Worm (Caenorhabditis elegans) whole organism, L1 larva: ENCODE results near the gene che-7.

ENCODE experiments used
- F16B12.6 ChIP-seq: fragments of 150-350 bp; optimal IDR thresholded peaks from 2 replicates; lab custom pipeline; 2014; ENCODE audit warnings: missing biosample characterization, missing genetic modification characterization
- blmp-1 ChIP-seq: fragments of 150-350 bp; optimal IDR thresholded peaks from 2 replicates; lab custom pipeline; 2014; ENCODE audit warnings: missing biosample characterization, missing genetic modification characterization
- ceh-82 ChIP-seq, 3 experiments: fragments of 150-350 bp in 1 of 3; sonication (generic microtip) in 2 of 3; optimal IDR thresholded peaks; 2 replicates each; lab custom pipeline; 2014 to 2017; ENCODE audit warnings: missing biosample characterization in 3 of 3, missing genetic modification characterization in 3 of 3
- dpl-1 ChIP-seq, 3 experiments: fragments of 150-350 bp in 2 of 3; sonication (generic microtip) in 1 of 3; optimal IDR thresholded peaks; 2 replicates each; lab custom pipeline; 2014 to 2017; ENCODE audit warnings: missing biosample characterization in 3 of 3, missing genetic modification characterization in 3 of 3, missing genetic modification reagents in 3 of 3
- egl-27 ChIP-seq, 2 experiments: fragments of 150-350 bp in 1 of 2; sonication (generic microtip); optimal IDR thresholded peaks; 3 replicates each; lab custom pipeline; 2017 to 2018; ENCODE audit warnings: missing biosample characterization in 2 of 2, missing genetic modification characterization in 2 of 2, missing genetic modification reagents in 2 of 2
- elt-2 ChIP-seq: sonication (generic microtip); optimal IDR thresholded peaks from 2 replicates; lab custom pipeline; 2016; ENCODE audit warnings: missing genetic modification characterization, mild to moderate bottlenecking, inconsistent platforms, missing compliant biosample characterization, missing genetic modification reagents
- jun-1 ChIP-seq: fragments of 150-350 bp; optimal IDR thresholded peaks from 2 replicates; lab custom pipeline; 2014; ENCODE audit warnings: missing biosample characterization, missing genetic modification reagents, missing genetic modification characterization
- pqm-1 ChIP-seq: sonication (generic microtip); optimal IDR thresholded peaks from 3 replicates; lab custom pipeline; 2017; ENCODE audit warnings: missing biosample characterization, missing genetic modification characterization
- sup-37 ChIP-seq: fragments of 200-800 bp; sonication (Bioruptor generic); optimal IDR thresholded peaks from 2 replicates; lab custom pipeline; 2018; ENCODE audit warnings: mild to moderate bottlenecking, missing genetic modification characterization, missing compliant biosample characterization
- tbx-2 ChIP-seq: sonication (generic microtip); optimal IDR thresholded peaks from 2 replicates; lab custom pipeline; 2016; ENCODE audit warnings: missing genetic modification characterization, missing compliant biosample characterization
- unc-86 ChIP-seq: sonication (generic microtip); optimal IDR thresholded peaks from 2 replicates; lab custom pipeline; 2016; ENCODE audit warnings: missing genetic modification characterization, missing compliant biosample characterization
- ztf-4 ChIP-seq: fragments of 150-350 bp; optimal IDR thresholded peaks from 2 replicates; lab custom pipeline; 2014; ENCODE audit warnings: missing biosample characterization, missing genetic modification characterization

DNA sequence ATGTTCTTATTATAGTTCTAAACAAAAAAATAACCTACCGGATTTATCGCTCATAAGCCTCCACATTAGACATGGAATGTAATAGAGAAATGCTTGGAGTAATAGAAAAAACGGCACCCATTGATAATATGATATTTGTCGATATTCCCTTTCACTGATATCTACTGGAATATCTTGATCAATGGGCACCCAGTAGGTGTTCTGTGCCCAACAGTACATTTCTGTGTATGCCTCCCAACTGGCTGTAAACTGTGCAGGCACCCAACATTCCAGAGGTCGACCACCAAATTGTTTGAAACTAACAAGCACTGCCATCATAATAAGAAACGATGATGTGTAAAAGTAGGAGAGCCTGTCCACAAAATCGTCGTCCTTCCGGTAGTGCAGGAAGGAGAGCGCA lies 4.6 kb downstream of the che-7 start:
- TF ChIP-seq F16B12.6 (tag; lab: Kevin White, UChicago) (no peak), elt-2 (tag; lab: Kevin White, UChicago) (no peak), unc-86 (tag; lab: Kevin White, UChicago) (no peak), egl-27 (tag; optimal IDR thresholded peaks at IDR 0.05; lab: Kevin White, UChicago) (no peak), tbx-2 (no peak), pqm-1 (tag; lab: Kevin White, UChicago) (no peak), blmp-1 (tag; lab: Kevin White, UChicago) (no peak), sup-37 (GFP tag; lab: Kevin White, UChicago) (no peak), jun-1 (tag; lab: Kevin White, UChicago) (no peak), dpl-1 (GFP tag; optimal IDR thresholded peaks at IDR 0.05; lab: Kevin White, UChicago) (no peak), ceh-82 (tag; optimal IDR thresholded peaks at IDR 0.05; lab: Kevin White, UChicago) (no peak), ztf-4 (tag; lab: Kevin White, UChicago) (no peak)
